Fruit fly (Drosophila melanogaster) whole organism, prepupa: ENCODE measurements around the gene CG7530.

Source experiments
- Blimp-1 ChIP-seq: fragments of 200-800 bp; sonication (Bioruptor generic); optimal IDR thresholded peaks from 3 replicates; lab custom pipeline; 2017; ENCODE audit warnings: missing biosample characterization, missing genetic modification characterization, mild to moderate bottlenecking, moderate library complexity, missing genetic modification reagents
- CG10631 ChIP-seq: fragments of 200-800 bp; sonication (Bioruptor generic); optimal IDR thresholded peaks from 2 replicates; lab custom pipeline; 2016; ENCODE audit warnings: missing biosample characterization, missing genetic modification characterization
- CG11294 ChIP-seq: fragments of 200-800 bp; sonication (Bioruptor generic); IDR thresholded peaks from 2 replicates; pipeline ENCODE4 v1.3.6; 2022; ENCODE audit warnings: missing biosample characterization, missing genetic modification characterization
- CG11762 ChIP-seq: fragments of 200-800 bp; sonication (Bioruptor generic); optimal IDR thresholded peaks from 3 replicates; lab custom pipeline; 2016; ENCODE audit warnings: missing biosample characterization, missing genetic modification characterization; ENCODE audit not compliant: insufficient read depth
- CG11902 ChIP-seq: fragments of 200-800 bp; sonication (Bioruptor generic); optimal IDR thresholded peaks from 3 replicates; lab custom pipeline; 2016; ENCODE audit warnings: missing biosample characterization, missing genetic modification characterization
- CG15336 ChIP-seq: fragments of 200-800 bp; sonication (Bioruptor generic); IDR thresholded peaks from 2 replicates; pipeline ENCODE4 v1.3.6; 2022; ENCODE audit warnings: missing biosample characterization, missing genetic modification characterization
- CG16779 ChIP-seq: fragments of 200-800 bp; sonication (Bioruptor generic); optimal IDR thresholded peaks from 3 replicates; lab custom pipeline; 2017; ENCODE audit warnings: missing biosample characterization, mild to moderate bottlenecking, missing genetic modification characterization
- CG31627 ChIP-seq: fragments of 200-800 bp; sonication (Bioruptor generic); optimal IDR thresholded peaks from 3 replicates; lab custom pipeline; 2016; ENCODE audit warnings: missing biosample characterization, missing genetic modification characterization
- CG32006 ChIP-seq: fragments of 200-800 bp; sonication (Bioruptor generic); optimal IDR thresholded peaks from 3 replicates; lab custom pipeline; 2017; ENCODE audit warnings: missing biosample characterization, mild to moderate bottlenecking, missing genetic modification characterization
- CG3919 ChIP-seq: fragments of 200-800 bp; sonication (Bioruptor generic); optimal IDR thresholded peaks from 3 replicates; lab custom pipeline; 2016; ENCODE audit warnings: missing biosample characterization, missing genetic modification characterization
- CG6276 ChIP-seq: fragments of 200-800 bp; sonication (Bioruptor generic); optimal IDR thresholded peaks from 2 replicates; lab custom pipeline; 2017; ENCODE audit warnings: missing biosample characterization, mild to moderate bottlenecking, missing genetic modification characterization
- CG6792 ChIP-seq: fragments of 200-800 bp; sonication (Bioruptor generic); optimal IDR thresholded peaks from 3 replicates; lab custom pipeline; 2016; ENCODE audit warnings: missing biosample characterization, missing genetic modification characterization
- CG6854 ChIP-seq: fragments of 200-800 bp; sonication (Bioruptor generic); optimal IDR thresholded peaks from 2 replicates; lab custom pipeline; 2017; ENCODE audit warnings: missing biosample characterization, mild to moderate bottlenecking, missing genetic modification characterization
- CG7368 ChIP-seq: fragments of 200-800 bp; sonication (Bioruptor generic); optimal IDR thresholded peaks from 3 replicates; lab custom pipeline; 2016; ENCODE audit warnings: missing biosample characterization, missing genetic modification characterization
- CG8119 ChIP-seq: fragments of 200-800 bp; sonication (Bioruptor generic); IDR thresholded peaks from 3 replicates; pipeline ENCODE4 v1.3.6; 2022; ENCODE audit warnings: missing biosample characterization, missing genetic modification characterization
- CG8319 ChIP-seq: fragments of 200-800 bp; sonication (Bioruptor generic); optimal IDR thresholded peaks from 3 replicates; lab custom pipeline; 2016; ENCODE audit warnings: missing biosample characterization, missing genetic modification characterization
- CG8632 ChIP-seq: fragments of 200-800 bp; sonication (Bioruptor generic); optimal IDR thresholded peaks from 3 replicates; lab custom pipeline; 2016; ENCODE audit warnings: missing biosample characterization, missing genetic modification characterization
- CG9139 ChIP-seq: fragments of 200-800 bp; sonication (Bioruptor generic); optimal IDR thresholded peaks from 3 replicates; lab custom pipeline; 2017; ENCODE audit warnings: missing biosample characterization, mild to moderate bottlenecking, missing genetic modification characterization
- Eip75B ChIP-seq: fragments of 200-800 bp; sonication (Bioruptor generic); optimal IDR thresholded peaks from 3 replicates; lab custom pipeline; 2016; ENCODE audit warnings: missing biosample characterization, missing genetic modification characterization
- Eip78C ChIP-seq: fragments of 200-800 bp; sonication (Bioruptor generic); peaks from one replicate; lab custom pipeline; 2016; ENCODE audit warnings: missing biosample characterization, missing genetic modification characterization
- Ets21C ChIP-seq: fragments of 200-800 bp; sonication (Bioruptor generic); optimal IDR thresholded peaks from 3 replicates; lab custom pipeline; 2016; ENCODE audit warnings: missing biosample characterization, missing genetic modification characterization
- Ets96B ChIP-seq: fragments of 200-800 bp; optimal IDR thresholded peaks from 2 replicates; lab custom pipeline; 2019; ENCODE audit warnings: missing biosample characterization, mild to moderate bottlenecking, missing genetic modification characterization, moderate library complexity
- Gug ChIP-seq: fragments of 200-800 bp; sonication (Bioruptor generic); IDR thresholded peaks from 2 replicates; pipeline ENCODE4 v1.3.6; 2022; ENCODE audit warnings: missing biosample characterization, missing genetic modification characterization
- Hr38 ChIP-seq: sonication (Bioruptor generic); optimal IDR thresholded peaks from 2 replicates; lab custom pipeline; 2016; ENCODE audit warnings: missing biosample characterization, missing genetic modification characterization
- Hr39 ChIP-seq: fragments of 200-800 bp; sonication (Bioruptor generic); optimal IDR thresholded peaks from 2 replicates; lab custom pipeline; 2016; ENCODE audit warnings: missing biosample characterization, missing genetic modification characterization
- Hr4 ChIP-seq: fragments of 200-800 bp; sonication (Bioruptor generic); optimal IDR thresholded peaks from 3 replicates; lab custom pipeline; 2016; ENCODE audit warnings: missing biosample characterization, missing genetic modification characterization
- Lpt ChIP-seq: fragments of 200-800 bp; sonication (Bioruptor generic); optimal IDR thresholded peaks from 3 replicates; lab custom pipeline; 2016; ENCODE audit warnings: missing biosample characterization, missing genetic modification characterization
- Met ChIP-seq: fragments of 200-800 bp; sonication (Bioruptor generic); optimal IDR thresholded peaks from 3 replicates; lab custom pipeline; 2016; ENCODE audit warnings: missing biosample characterization, missing genetic modification characterization
- OdsH ChIP-seq: fragments of 200-800 bp; sonication (Bioruptor generic); optimal IDR thresholded peaks from 3 replicates; lab custom pipeline; 2016; ENCODE audit warnings: missing biosample characterization, missing genetic modification characterization
- Smox ChIP-seq: fragments of 200-800 bp; sonication (Bioruptor generic); optimal IDR thresholded peaks from 3 replicates; lab custom pipeline; 2016; ENCODE audit warnings: missing biosample characterization, missing genetic modification characterization
- Sox14 ChIP-seq: fragments of 200-800 bp; sonication (Bioruptor generic); optimal IDR thresholded peaks from 3 replicates; lab custom pipeline; 2016; ENCODE audit warnings: missing biosample characterization, missing genetic modification characterization
- Sox15 ChIP-seq: fragments of 200-800 bp; sonication (Bioruptor generic); optimal IDR thresholded peaks from 3 replicates; lab custom pipeline; 2016; ENCODE audit warnings: missing biosample characterization, missing genetic modification characterization
- acj6 ChIP-seq: fragments of 200-800 bp; sonication (Bioruptor generic); optimal IDR thresholded peaks from 3 replicates; lab custom pipeline; 2016; ENCODE audit warnings: missing biosample characterization, missing genetic modification characterization
- cyc ChIP-seq: fragments of 200-800 bp; sonication (Bioruptor generic); optimal IDR thresholded peaks from 3 replicates; lab custom pipeline; 2016; ENCODE audit warnings: missing biosample characterization, missing genetic modification characterization
- dsx ChIP-seq: fragments of 200-800 bp; optimal IDR thresholded peaks from 3 replicates; lab custom pipeline; 2019; ENCODE audit warnings: missing biosample characterization, mild to moderate bottlenecking, missing genetic modification characterization, moderate library complexity; ENCODE audit not compliant: poor library complexity, severe bottlenecking
- eg ChIP-seq: fragments of 200-800 bp; sonication (Bioruptor generic); IDR thresholded peaks from 3 replicates; pipeline ENCODE4 v1.3.6; 2022; ENCODE audit warnings: missing biosample characterization, missing genetic modification characterization
- esn ChIP-seq: fragments of 200-800 bp; sonication (Bioruptor generic); optimal IDR thresholded peaks from 2 replicates; lab custom pipeline; 2016; ENCODE audit warnings: missing biosample characterization, mild to moderate bottlenecking, missing genetic modification characterization, moderate library complexity
- fd59A ChIP-seq: fragments of 200-800 bp; sonication (Bioruptor generic); optimal IDR thresholded peaks from 2 replicates; lab custom pipeline; 2017; ENCODE audit warnings: missing biosample characterization, mild to moderate bottlenecking, missing genetic modification characterization, missing genetic modification reagents
- fd85E ChIP-seq: fragments of 200-800 bp; sonication (Bioruptor generic); optimal IDR thresholded peaks from 3 replicates; lab custom pipeline; 2016; ENCODE audit warnings: missing biosample characterization, missing genetic modification characterization
- fkh ChIP-seq: fragments of 200-800 bp; sonication (Bioruptor generic); optimal IDR thresholded peaks from 3 replicates; lab custom pipeline; 2017; ENCODE audit warnings: missing biosample characterization, mild to moderate bottlenecking, missing genetic modification characterization, moderate library complexity
- lz ChIP-seq: fragments of 200-800 bp; sonication (Bioruptor generic); optimal IDR thresholded peaks from 3 replicates; lab custom pipeline; 2016; ENCODE audit warnings: missing biosample characterization, missing genetic modification characterization
- pdm3 ChIP-seq: fragments of 200-800 bp; sonication (Bioruptor generic); optimal IDR thresholded peaks from 3 replicates; lab custom pipeline; 2016; ENCODE audit warnings: missing biosample characterization, missing genetic modification characterization
- salr ChIP-seq, 2 experiments: fragments of 200-800 bp; sonication (Bioruptor generic); optimal IDR thresholded peaks; 3 replicates each; lab custom pipeline; 2016 to 2018; ENCODE audit warnings: missing biosample characterization in 2 of 2, missing genetic modification characterization in 2 of 2, mild to moderate bottlenecking in 1 of 2
- spab ChIP-seq: fragments of 200-800 bp; sonication (Bioruptor generic); optimal IDR thresholded peaks from 2 replicates; lab custom pipeline; 2017; ENCODE audit warnings: missing biosample characterization, mild to moderate bottlenecking, missing genetic modification characterization, missing genetic modification reagents
- ss ChIP-seq, 2 experiments: fragments of 200-800 bp; sonication (Bioruptor generic); optimal IDR thresholded peaks; 2 replicates in 1 of 2; 3 replicates in 1 of 2; lab custom pipeline; 2017 to 2018; ENCODE audit warnings: mild to moderate bottlenecking in 2 of 2, missing biosample characterization in 2 of 2, missing genetic modification characterization in 2 of 2, moderate library complexity in 1 of 2
- svp ChIP-seq: fragments of 200-800 bp; sonication (Bioruptor generic); peaks from one replicate; lab custom pipeline; 2016; ENCODE audit warnings: missing biosample characterization, missing genetic modification characterization
- topi ChIP-seq: fragments of 200-800 bp; sonication (Bioruptor generic); optimal IDR thresholded peaks from 3 replicates; lab custom pipeline; 2016; ENCODE audit warnings: missing biosample characterization, missing genetic modification characterization
- vri ChIP-seq: fragments of 200-800 bp; sonication (Bioruptor generic); optimal IDR thresholded peaks from 3 replicates; lab custom pipeline; 2016; ENCODE audit warnings: missing biosample characterization, mild to moderate bottlenecking, missing genetic modification characterization

CG7530 gene

DNA sequence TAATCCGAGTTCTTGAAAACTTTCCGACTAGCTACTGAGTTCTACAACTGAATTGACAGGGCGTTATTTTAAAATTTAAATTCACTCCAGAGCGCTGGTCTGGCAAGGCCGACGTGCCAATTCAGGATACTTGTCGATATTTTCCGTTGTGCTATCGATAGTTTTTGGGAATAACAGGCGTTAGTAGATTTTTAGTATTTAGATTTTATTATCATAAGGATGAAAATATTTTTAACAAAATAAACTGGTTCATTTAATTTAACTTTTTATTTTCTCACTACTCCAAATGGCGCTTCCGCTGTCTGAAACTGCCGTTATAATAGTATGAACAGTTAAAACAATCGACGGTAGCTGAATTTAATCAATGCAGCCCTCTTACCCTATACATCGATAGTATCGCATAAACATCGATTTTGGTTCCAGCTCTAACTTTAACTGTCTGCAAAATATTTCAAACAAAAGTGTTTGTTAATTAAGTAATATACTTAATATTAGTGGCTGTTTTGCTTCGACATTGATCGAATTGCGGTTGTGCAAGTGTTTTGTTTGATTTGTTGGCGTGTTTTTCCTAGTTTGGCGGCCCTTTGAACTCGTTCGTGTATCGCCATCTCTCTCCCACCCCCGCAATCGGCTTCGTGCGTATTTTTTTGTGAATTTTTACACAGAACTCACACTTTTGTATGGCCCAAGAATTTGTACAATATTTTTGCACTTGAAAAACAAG lies 10.0 kb upstream of the CG7530 start, which contains the start of the genes eff and jvl (continued):
- TF ChIP-seq Hr39 (peak; percentile 33), Ets96B (tag; lab: Kevin White, UChicago) (no peak), Sox14 (GFP tag; lab: Kevin White, UChicago) (peak; percentile 7), CG15336 (no peak), CG6276 (GFP tag; lab: Kevin White, UChicago) (no peak), dsx (no peak), Ets21C (GFP tag; lab: Kevin White, UChicago) (peak; percentile 61), topi (GFP tag; lab: Kevin White, UChicago) (peak; percentile 21), Met (GFP tag; lab: Kevin White, UChicago) (peak; percentile 51), Smox (GFP tag; lab: Kevin White, UChicago) (peak; percentile 62), CG8632 (GFP tag; lab: Kevin White, UChicago) (no peak), acj6 (GFP tag; lab: Kevin White, UChicago) (peak; percentile 39), Eip78C (GFP tag; lab: Kevin White, UChicago) (peak; percentile 78), CG7368 (GFP tag; lab: Kevin White, UChicago) (no peak), Lpt (GFP tag; lab: Kevin White, UChicago) (no peak), Eip75B (no peak), esn (GFP tag; lab: Kevin White, UChicago) (peak; percentile 64), CG6854 (peak; percentile 38), eg (GFP tag; lab: Robert Waterston, UW) (peak; percentile 56; the same call in 2 of the 3 replicates), Blimp-1 (GFP tag; lab: Kevin White, UChicago) (no peak), CG31627 (GFP tag; lab: Kevin White, UChicago) (peak; percentile 44), fd85E (no peak), OdsH (GFP tag; lab: Kevin White, UChicago) (peak; percentile 4), Hr4 (GFP tag; lab: Kevin White, UChicago) (peak; percentile 50), fkh (GFP tag; lab: Kevin White, UChicago) (no peak), CG11902 (GFP tag; lab: Kevin White, UChicago) (no peak), fd59A (GFP tag; lab: Kevin White, UChicago) (no peak), CG3919 (GFP tag; lab: Kevin White, UChicago) (peak; percentile 29), spab (GFP tag; lab: Kevin White, UChicago) (no peak), Sox15 (GFP tag; lab: Kevin White, UChicago) (no peak), CG10631 (peak; percentile 22), CG8119 (GFP tag; lab: Robert Waterston, UW) (no peak), svp (GFP tag; lab: Kevin White, UChicago) (peak; percentile 87), CG11294 (GFP tag; lab: Robert Waterston, UW) (no peak), CG32006 (GFP tag; lab: Kevin White, UChicago) (no peak), CG11762 (GFP tag; lab: Kevin White, UChicago) (no peak), pdm3 (GFP tag; lab: Kevin White, UChicago) (peak; percentile 58), Hr38 (no peak), Gug (GFP tag; lab: Robert Waterston, UW) (no peak), cyc (GFP tag; lab: Kevin White, UChicago) (peak; percentile 29), CG6792 (GFP tag; lab: Kevin White, UChicago) (no peak)
- TF ChIP-seq, all 60 proteins: peak for 23

- TF ChIP-seq fd85E = peak; percentile 19
- peak; percentile 58 for TF ChIP-seq CG3919 (GFP tag; lab: Kevin White, UChicago)
- TF ChIP-seq pdm3 (GFP tag; lab: Kevin White, UChicago) = peak; percentile 53
- TF ChIP-seq Lpt (GFP tag; lab: Kevin White, UChicago) = peak; percentile 11
- peak; percentile 68 for TF ChIP-seq vri (GFP tag; lab: Kevin White, UChicago)
- peak; percentile 38 for TF ChIP-seq OdsH (GFP tag; lab: Kevin White, UChicago)
- no peak for TF ChIP-seq CG8632 (GFP tag; lab: Kevin White, UChicago)
- TF ChIP-seq Smox (GFP tag; lab: Kevin White, UChicago) = peak; percentile 34
- TF ChIP-seq CG11762 (GFP tag; lab: Kevin White, UChicago) = no peak
- TF ChIP-seq CG9139 = peak; percentile 65
- peak; percentile 28 for TF ChIP-seq CG16779 (tag; lab: Kevin White, UChicago)
- TF ChIP-seq spab (GFP tag; lab: Kevin White, UChicago) = peak; percentile 14
- peak; percentile 55 to 63 for TF ChIP-seq ss (GFP tag; optimal IDR thresholded peaks at IDR 0.05; lab: Kevin White, UChicago)
- TF ChIP-seq CG8319 = peak; percentile 17
- TF ChIP-seq salr (GFP tag; optimal IDR thresholded peaks at IDR 0.05; lab: Kevin White, UChicago) = peak in 1 of 2 experiments; percentile 43
- 0 out of 3 replicates have a peak, but pooled peaks have one; percentile 35 for TF ChIP-seq CG8119 (GFP tag; lab: Robert Waterston, UW)
- peak; percentile 62 for TF ChIP-seq eg (GFP tag; lab: Robert Waterston, UW)
- TF ChIP-seq Met (GFP tag; lab: Kevin White, UChicago) = peak; percentile 50
- TF ChIP-seq lz (GFP tag; lab: Kevin White, UChicago) = peak; percentile 62
These were observed 9.4 kb upstream of the CG7530 start for dm6 chr3R:14740658-14741191.
